Worm (Caenorhabditis elegans) whole organism, young adult: ENCODE results near the gene glb-34.

Experiments
- F33H1.4 ChIP-seq: fragments of 200-800 bp; sonication (Bioruptor generic); IDR thresholded peaks from 2 replicates; pipeline ENCODE4 v1.3.6; 2022; ENCODE audit warnings: missing genetic modification reagents, missing genetic modification characterization, missing compliant biosample characterization
- Y95B8A.8 ChIP-seq: fragments of 200-800 bp; sonication (Bioruptor generic); IDR thresholded peaks from 2 replicates; pipeline ENCODE4 v1.3.6; 2022; ENCODE audit warnings: missing genetic modification reagents, missing genetic modification characterization, missing compliant biosample characterization
- ama-1 ChIP-seq, 3 experiments: fragments of 150-350 bp in 1 of 3; sonication (generic microtip) in 2 of 3; optimal IDR thresholded peaks; 2 replicates each; lab custom pipeline; 2014 to 2018; ENCODE audit warnings: missing biosample characterization in 2 of 3, missing genetic modification characterization in 2 of 3, missing genetic modification reagents in 2 of 3
- dox-1 ChIP-seq: fragments of 200-800 bp; sonication (Bioruptor generic); IDR thresholded peaks from 2 replicates; pipeline ENCODE4 v1.3.6; 2022; ENCODE audit warnings: missing genetic modification reagents, missing genetic modification characterization, missing compliant biosample characterization
- repo-1 ChIP-seq: sonication (generic microtip); optimal IDR thresholded peaks from 2 replicates; lab custom pipeline; 2017; ENCODE audit warnings: mild to moderate bottlenecking, missing genetic modification characterization, missing compliant biosample characterization
- snpc-1.1 ChIP-seq: sonication (generic microtip); optimal IDR thresholded peaks from 2 replicates; lab custom pipeline; 2017; ENCODE audit warnings: missing genetic modification characterization, mild to moderate bottlenecking, missing compliant biosample characterization, antibody characterized with exemption, moderate library complexity, missing genotype, missing genetic modification reagents; ENCODE audit not compliant: insufficient read depth
- snpc-4 ChIP-seq, 5 experiments: fragments of 150-350 bp in 1 of 5; sonication (generic microtip) in 4 of 5; optimal IDR thresholded peaks; 2 replicates each; lab custom pipeline; 2014 to 2018; ENCODE audit warnings: missing genetic modification characterization in 5 of 5, missing biosample characterization in 3 of 5, antibody characterized with exemption in 2 of 5, mild to moderate bottlenecking in 2 of 5, missing compliant biosample characterization in 2 of 5, missing genotype in 2 of 5, moderate library complexity in 2 of 5, missing genetic modification reagents in 1 of 5

ce11 chrIV:14542517-14542916 lies 30.0 kb downstream of the glb-34 start, which contains the start of gene pals-29:
- TF ChIP-seq F33H1.4 (GFP tag; lab: Robert Waterston, UW) (no peak), ama-1 (optimal IDR thresholded peaks at IDR 0.05; lab: Kevin White, UChicago) (no peak), ama-1 (GFP tag; optimal IDR thresholded peaks at IDR 0.05; lab: Kevin White, UChicago) (no peak), dox-1 (GFP tag; lab: Robert Waterston, UW) (no peak), snpc-1.1 (tag; lab: Kevin White, UChicago) (no peak), snpc-4 (GFP tag; optimal IDR thresholded peaks at IDR 0.05; lab: Kevin White, UChicago) (no peak), snpc-4 (tag; optimal IDR thresholded peaks at IDR 0.05; lab: Kevin White, UChicago) (no peak), Y95B8A.8 (GFP tag; lab: Robert Waterston, UW) (no peak), repo-1 (tag; lab: Kevin White, UChicago) (no peak)
